Worm (Caenorhabditis elegans): Measurements from ENCODE around the gene C56G2.15.

The C56G2.15 gene

ce11 chrIII:6356764-6357163 lies 10.9 kb downstream of the C56G2.15 start:
- TF ChIP-seq med-1 (GFP tag; optimal IDR thresholded peaks at IDR 0.05; ENCODE audit: insufficient read depth) (no peak), klf-2 (GFP tag; conservative IDR thresholded peaks at IDR 0.05) (no peak), flt-1 (GFP tag; IDR thresholded peaks at IDR 0.05) (no peak), ref-1 (GFP tag; conservative IDR thresholded peaks at IDR 0.05) (no peak)

DNA sequence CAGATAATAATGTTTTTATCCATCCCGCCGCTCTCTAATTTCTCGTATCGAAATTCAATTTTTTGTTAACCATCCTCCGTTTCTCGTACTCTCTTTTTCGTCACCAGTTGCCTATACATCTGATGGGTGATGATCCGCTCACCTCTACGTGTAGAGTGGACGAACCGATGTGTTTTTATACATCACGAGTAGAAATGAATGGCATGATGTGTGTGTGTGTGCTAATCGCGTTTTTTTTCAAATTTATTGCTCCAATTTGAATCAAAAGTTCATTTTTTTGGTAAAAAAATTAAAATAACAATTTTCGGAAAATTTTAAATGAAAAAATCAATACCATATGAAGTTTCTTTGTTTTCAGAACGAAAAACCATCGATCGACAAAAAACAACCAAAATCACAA lies 11.7 kb downstream of the C56G2.15 start:
- TF ChIP-seq cog-1 (tag; optimal IDR thresholded peaks at IDR 0.05) = no peak
- no peak for TF ChIP-seq tab-1 (GFP tag; IDR thresholded peaks at IDR 0.05)
- no peak for TF ChIP-seq klf-2 (GFP tag; conservative IDR thresholded peaks at IDR 0.05)
- TF ChIP-seq ztf-29 (GFP tag; IDR thresholded peaks at IDR 0.05) = no peak
- no peak for TF ChIP-seq ref-1 (GFP tag; conservative IDR thresholded peaks at IDR 0.05)
- TF ChIP-seq T22C8.4 (GFP tag; IDR thresholded peaks at IDR 0.05) = no peak
- no peak for TF ChIP-seq ztf-23 (GFP tag; IDR thresholded peaks at IDR 0.05)
- TF ChIP-seq flt-1 (GFP tag; IDR thresholded peaks at IDR 0.05) = no peak
- TF ChIP-seq med-1 (GFP tag; optimal IDR thresholded peaks at IDR 0.05; ENCODE audit: insufficient read depth) = no peak

ce11 chrIII:6355359-6355758 lies 12.3 kb downstream of the C56G2.15 start:
- no peak for TF ChIP-seq med-1 (GFP tag; optimal IDR thresholded peaks at IDR 0.05; ENCODE audit: insufficient read depth)
- no peak for TF ChIP-seq cog-1 (tag; optimal IDR thresholded peaks at IDR 0.05)
- TF ChIP-seq flt-1 (GFP tag; IDR thresholded peaks at IDR 0.05) = no peak
- TF ChIP-seq T22C8.4 (GFP tag; IDR thresholded peaks at IDR 0.05) = no peak
- TF ChIP-seq tab-1 (GFP tag; IDR thresholded peaks at IDR 0.05) = no peak
- TF ChIP-seq ztf-23 (GFP tag; IDR thresholded peaks at IDR 0.05) = no peak
- TF ChIP-seq klf-2 (GFP tag; conservative IDR thresholded peaks at IDR 0.05) = no peak
- no peak for TF ChIP-seq ref-1 (GFP tag; conservative IDR thresholded peaks at IDR 0.05)
- no peak for TF ChIP-seq ztf-29 (GFP tag; IDR thresholded peaks at IDR 0.05)

ce11 chrIII:6353084-6353483 lies 14.6 kb downstream of the C56G2.15 start, which contains the start of gene akap-1:
Gene akap-1 (plus strand): TSS chrIII:6353384.
- TF ChIP-seq cog-1 (tag; optimal IDR thresholded peaks at IDR 0.05) (no peak), tab-1 (GFP tag; IDR thresholded peaks at IDR 0.05) (no peak), ztf-29 (GFP tag; IDR thresholded peaks at IDR 0.05) (no peak), med-1 (GFP tag; optimal IDR thresholded peaks at IDR 0.05; ENCODE audit: insufficient read depth) (no peak), ref-1 (GFP tag; conservative IDR thresholded peaks at IDR 0.05) (no peak), ztf-23 (GFP tag; IDR thresholded peaks at IDR 0.05) (no peak), klf-2 (GFP tag; conservative IDR thresholded peaks at IDR 0.05) (no peak), flt-1 (GFP tag; IDR thresholded peaks at IDR 0.05) (no peak), T22C8.4 (GFP tag; IDR thresholded peaks at IDR 0.05) (no peak)

ce11 chrIII:6352459-6352858 lies 15.2 kb downstream of the C56G2.15 start:
- TF ChIP-seq T22C8.4 (GFP tag; IDR thresholded peaks at IDR 0.05) (no peak), ztf-29 (GFP tag; IDR thresholded peaks at IDR 0.05) (no peak), klf-2 (GFP tag; conservative IDR thresholded peaks at IDR 0.05) (no peak), med-1 (GFP tag; optimal IDR thresholded peaks at IDR 0.05; ENCODE audit: insufficient read depth) (no peak), flt-1 (GFP tag; IDR thresholded peaks at IDR 0.05) (no peak), tab-1 (GFP tag; IDR thresholded peaks at IDR 0.05) (no peak), cog-1 (tag; optimal IDR thresholded peaks at IDR 0.05) (no peak), ref-1 (GFP tag; conservative IDR thresholded peaks at IDR 0.05) (no peak), ztf-23 (GFP tag; IDR thresholded peaks at IDR 0.05) (no peak)

- no peak for TF ChIP-seq cog-1 (tag; optimal IDR thresholded peaks at IDR 0.05)
Measured at ce11 chrIII:6351438-6351837, 16.3 kb downstream of the C56G2.15 start.

- TF ChIP-seq klf-2 (GFP tag; conservative IDR thresholded peaks at IDR 0.05) (no peak), tab-1 (GFP tag; IDR thresholded peaks at IDR 0.05) (no peak), ztf-23 (GFP tag; IDR thresholded peaks at IDR 0.05) (no peak), ref-1 (GFP tag; conservative IDR thresholded peaks at IDR 0.05) (no peak), ztf-29 (GFP tag; IDR thresholded peaks at IDR 0.05) (no peak), T22C8.4 (GFP tag; IDR thresholded peaks at IDR 0.05) (no peak), flt-1 (GFP tag; IDR thresholded peaks at IDR 0.05) (no peak), cog-1 (tag; optimal IDR thresholded peaks at IDR 0.05) (no peak), med-1 (GFP tag; optimal IDR thresholded peaks at IDR 0.05; ENCODE audit: insufficient read depth) (no peak)
Measured at ce11 chrIII:6350424-6350823, 17.3 kb downstream of the C56G2.15 start.

DNA sequence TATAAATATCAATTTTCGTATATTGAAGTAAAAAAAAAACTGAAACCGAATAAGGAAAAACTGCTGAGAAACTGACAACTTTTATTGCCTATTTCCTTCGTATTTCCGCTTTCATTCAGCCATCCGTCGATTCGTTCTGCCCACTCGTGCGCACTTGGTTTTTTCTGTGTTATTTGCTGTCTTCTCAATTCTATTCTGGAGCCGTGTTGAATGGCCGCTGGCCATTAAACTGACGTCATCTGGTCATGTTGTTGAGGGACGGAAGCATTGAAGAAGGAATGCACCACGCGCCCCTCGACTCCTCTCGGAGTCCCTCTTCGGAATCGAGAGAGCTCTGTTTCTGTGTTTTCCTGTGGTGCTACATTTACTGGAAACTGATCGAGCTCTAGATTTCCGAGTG lies 19.1 kb downstream of the C56G2.15 start:
- TF ChIP-seq flt-1 (GFP tag; IDR thresholded peaks at IDR 0.05) = no peak
- 0 out of 2 replicates have a peak, but pooled peaks have one; percentile 34 for TF ChIP-seq tab-1 (GFP tag; IDR thresholded peaks at IDR 0.05)

DNA sequence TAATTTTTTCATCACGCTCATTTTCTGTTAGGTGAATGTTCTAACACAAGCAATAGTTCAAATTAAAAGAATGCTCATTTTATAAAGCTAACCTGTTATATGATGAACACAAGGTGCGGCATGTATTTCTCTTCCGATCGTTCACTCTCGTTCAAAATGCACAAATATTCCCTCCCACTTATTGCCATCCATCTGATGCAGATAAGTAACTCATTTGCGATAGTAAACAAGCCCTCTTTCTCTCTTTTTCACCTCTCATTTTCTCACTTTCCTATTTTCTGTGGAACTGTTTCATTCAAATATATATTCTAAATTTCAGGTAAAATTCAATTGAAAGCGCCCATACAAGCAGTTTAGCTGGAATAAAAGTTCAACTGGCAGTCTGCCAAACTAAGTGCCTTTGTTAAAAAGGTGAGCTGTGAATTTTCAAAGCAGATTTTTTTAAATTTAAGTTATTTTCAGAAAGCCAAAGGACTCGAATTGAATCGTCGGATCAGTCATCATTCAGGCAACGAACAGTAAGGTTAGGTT lies 21.7 kb downstream of the C56G2.15 start, which contains the start of the genes trmt-10C.2 and C56G2.22:
trmt-10C.2 (plus strand) TSS at position 314 of the 531 bp plus-strand sequence.
C56G2.22 (plus strand) TSS at position 481 of the 531 bp plus-strand sequence.
- no peak for TF ChIP-seq flt-1 (GFP tag; IDR thresholded peaks at IDR 0.05)
- no peak for TF ChIP-seq cog-1 (tag; optimal IDR thresholded peaks at IDR 0.05)
- TF ChIP-seq med-1 (GFP tag; optimal IDR thresholded peaks at IDR 0.05; ENCODE audit: insufficient read depth) = no peak
- no peak for TF ChIP-seq ztf-23 (GFP tag; IDR thresholded peaks at IDR 0.05)
- no peak for TF ChIP-seq T22C8.4 (GFP tag; IDR thresholded peaks at IDR 0.05)
- no peak for TF ChIP-seq ref-1 (GFP tag; conservative IDR thresholded peaks at IDR 0.05)

- TF ChIP-seq ztf-23 (GFP tag; IDR thresholded peaks at IDR 0.05) = 0 out of 2 replicates have a peak, but pooled peaks have one; percentile 40
- TF ChIP-seq tab-1 (GFP tag; IDR thresholded peaks at IDR 0.05) = no peak
- no peak for TF ChIP-seq ref-1 (GFP tag; conservative IDR thresholded peaks at IDR 0.05)
- TF ChIP-seq flt-1 (GFP tag; IDR thresholded peaks at IDR 0.05) = peak; percentile 75; the same call in 1 of the 2 replicates
- TF ChIP-seq klf-2 (GFP tag; conservative IDR thresholded peaks at IDR 0.05) = no peak
- no peak for TF ChIP-seq ztf-29 (GFP tag; IDR thresholded peaks at IDR 0.05)
- TF ChIP-seq med-1 (GFP tag; optimal IDR thresholded peaks at IDR 0.05; ENCODE audit: insufficient read depth) = peak; percentile 29
- peak; percentile 73 for TF ChIP-seq cog-1 (tag; optimal IDR thresholded peaks at IDR 0.05)
- TF ChIP-seq T22C8.4 (GFP tag; IDR thresholded peaks at IDR 0.05) = no peak; the same call in 1 of the 2 replicates
Measured at ce11 chrIII:6344737-6345136, 23.0 kb downstream of the C56G2.15 start.

Measured in whole organism, midembryonic.